Worm (Caenorhabditis elegans): ENCODE measurements around the gene eak-7.

Gene eak-7

DNA sequence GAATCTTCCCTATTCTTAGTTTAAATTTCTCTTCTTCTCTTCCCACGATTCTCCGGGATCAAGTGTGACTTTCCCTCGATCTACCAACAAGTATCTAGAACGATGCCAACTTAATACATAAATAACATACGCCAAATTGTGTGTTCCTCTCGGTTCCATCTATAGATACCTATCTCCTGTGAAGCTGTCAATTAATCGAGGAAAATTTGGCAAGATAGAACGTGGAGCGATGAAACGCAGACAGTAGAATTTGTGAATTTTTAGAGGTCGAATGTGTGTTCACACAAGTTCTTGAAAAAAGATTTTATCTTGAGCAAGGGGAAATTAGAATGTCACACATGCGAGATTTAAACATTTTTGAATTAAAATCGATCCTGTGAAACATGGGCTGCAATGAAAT is 34.3 kb downstream of the eak-7 start:
- TF ChIP-seq med-1 (GFP tag; optimal IDR thresholded peaks at IDR 0.05; ENCODE audit: insufficient read depth) = no peak
- no peak for TF ChIP-seq klf-2 (GFP tag; conservative IDR thresholded peaks at IDR 0.05)
- TF ChIP-seq cog-1 (tag; optimal IDR thresholded peaks at IDR 0.05) = no peak
- TF ChIP-seq ztf-23 (GFP tag; IDR thresholded peaks at IDR 0.05) = no peak
- TF ChIP-seq ztf-29 (GFP tag; IDR thresholded peaks at IDR 0.05) = no peak
- TF ChIP-seq T22C8.4 (GFP tag; IDR thresholded peaks at IDR 0.05) = no peak
- TF ChIP-seq tab-1 (GFP tag; IDR thresholded peaks at IDR 0.05) = no peak
- TF ChIP-seq ref-1 (GFP tag; conservative IDR thresholded peaks at IDR 0.05) = no peak
- no peak for TF ChIP-seq flt-1 (GFP tag; IDR thresholded peaks at IDR 0.05)

DNA sequence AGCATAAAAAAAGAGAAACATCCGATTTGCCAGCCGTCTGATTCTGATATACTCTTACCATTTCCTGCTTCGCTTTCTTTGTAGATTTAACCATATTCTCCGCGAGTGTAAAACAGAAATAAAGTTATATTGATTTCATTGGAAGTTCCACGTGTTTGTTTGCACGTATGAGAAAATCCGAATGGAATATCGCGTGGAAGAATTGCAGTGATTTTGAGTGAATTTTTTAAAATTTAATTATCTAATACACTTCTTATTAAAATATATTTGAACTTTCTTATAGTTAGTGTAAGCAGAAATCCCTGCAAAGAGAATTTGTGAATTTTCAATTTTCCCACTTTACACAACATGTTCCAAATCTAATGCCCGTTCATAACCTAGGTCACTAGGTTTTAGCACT is 34.7 kb downstream of the eak-7 start, which contains the start of gene F53B2.5:
F53B2.5 (minus strand) TSS at position 101 of the 400 bp plus-strand sequence.
- TF ChIP-seq tab-1 (GFP tag; IDR thresholded peaks at IDR 0.05) (no peak), ztf-29 (GFP tag; IDR thresholded peaks at IDR 0.05) (no peak), T22C8.4 (GFP tag; IDR thresholded peaks at IDR 0.05) (no peak), flt-1 (GFP tag; IDR thresholded peaks at IDR 0.05) (no peak), med-1 (GFP tag; optimal IDR thresholded peaks at IDR 0.05; ENCODE audit: insufficient read depth) (no peak), cog-1 (tag; optimal IDR thresholded peaks at IDR 0.05) (no peak), ztf-23 (GFP tag; IDR thresholded peaks at IDR 0.05) (no peak), klf-2 (GFP tag; conservative IDR thresholded peaks at IDR 0.05) (no peak), ref-1 (GFP tag; conservative IDR thresholded peaks at IDR 0.05) (no peak)

DNA sequence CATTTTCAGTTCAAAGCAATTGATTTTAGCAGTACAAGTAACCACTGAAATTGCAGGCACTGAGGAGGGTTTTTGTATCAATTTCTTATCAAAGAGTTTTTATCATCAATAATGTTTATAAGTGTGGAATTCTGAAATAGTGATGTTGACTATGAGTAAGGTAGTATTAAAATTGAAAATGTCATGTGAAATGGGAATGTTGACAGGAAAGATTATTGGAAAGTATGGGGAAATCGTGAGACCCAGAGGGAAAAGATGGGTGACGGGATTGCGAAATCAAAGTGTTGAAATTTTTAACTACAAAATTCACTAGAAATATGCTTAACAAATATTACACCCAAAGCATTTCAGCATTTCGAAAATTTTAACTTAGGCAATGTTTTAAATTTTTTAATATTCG is 38.6 kb downstream of the eak-7 start, which contains the start of gene F53B2.8:
F53B2.8 (minus strand) TSS at position 180 of the 400 bp plus-strand sequence.
- TF ChIP-seq ztf-29 (GFP tag; IDR thresholded peaks at IDR 0.05) (no peak), ref-1 (GFP tag; conservative IDR thresholded peaks at IDR 0.05) (no peak), T22C8.4 (GFP tag; IDR thresholded peaks at IDR 0.05) (no peak), tab-1 (GFP tag; IDR thresholded peaks at IDR 0.05) (no peak), med-1 (GFP tag; optimal IDR thresholded peaks at IDR 0.05; ENCODE audit: insufficient read depth) (no peak), ztf-23 (GFP tag; IDR thresholded peaks at IDR 0.05) (no peak), klf-2 (GFP tag; conservative IDR thresholded peaks at IDR 0.05) (no peak), flt-1 (GFP tag; IDR thresholded peaks at IDR 0.05) (no peak), cog-1 (tag; optimal IDR thresholded peaks at IDR 0.05) (no peak)

DNA sequence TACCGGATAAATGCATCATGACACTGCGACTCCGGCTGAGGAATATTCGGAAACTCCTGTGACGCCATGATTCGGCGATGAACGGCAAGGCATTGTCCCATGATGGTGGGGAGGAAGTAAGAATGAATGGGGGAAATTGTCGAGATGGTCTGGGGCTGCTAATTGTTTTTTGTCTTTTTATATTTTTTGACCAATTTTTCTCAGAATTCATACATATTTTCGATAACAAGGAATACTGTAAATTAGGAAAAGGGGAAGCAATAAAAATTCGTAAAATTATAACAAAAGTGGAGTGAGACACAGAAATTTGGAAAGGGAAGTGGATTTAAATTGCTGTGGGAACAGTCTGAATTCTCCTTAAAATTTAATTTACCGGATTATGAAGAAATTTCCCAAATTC is 40.4 kb downstream of the eak-7 start, which contains the start of gene eak-4:
eak-4 (minus strand) TSS at position 101 of the 400 bp plus-strand sequence.
- TF ChIP-seq klf-2 (GFP tag; conservative IDR thresholded peaks at IDR 0.05) = no peak

DNA sequence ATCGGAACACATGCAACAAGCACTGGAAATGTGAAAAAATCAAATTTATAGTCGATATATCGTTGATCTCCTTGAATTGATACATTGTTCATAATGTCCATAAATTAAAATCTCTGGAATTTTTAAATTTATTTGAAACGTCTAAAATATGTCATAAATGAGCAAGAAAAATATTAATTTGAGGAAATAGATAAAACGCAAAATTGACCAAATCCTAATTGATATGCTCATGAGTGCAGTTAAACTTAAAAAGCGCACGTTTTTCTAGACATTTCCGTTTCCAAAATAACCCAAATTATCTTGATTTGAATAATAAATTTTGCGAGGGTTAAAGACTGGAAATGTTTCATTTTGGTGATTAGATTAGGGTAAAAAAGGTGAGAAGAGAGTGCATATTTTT is 43.3 kb downstream of the eak-7 start, which contains the start of gene sru-13:
sru-13 (minus strand) TSS at position 101 of the 400 bp plus-strand sequence.
- TF ChIP-seq tab-1 (GFP tag; IDR thresholded peaks at IDR 0.05) = no peak
- no peak for TF ChIP-seq T22C8.4 (GFP tag; IDR thresholded peaks at IDR 0.05)
- TF ChIP-seq med-1 (GFP tag; optimal IDR thresholded peaks at IDR 0.05; ENCODE audit: insufficient read depth) = no peak
- TF ChIP-seq ref-1 (GFP tag; conservative IDR thresholded peaks at IDR 0.05) = no peak
- TF ChIP-seq cog-1 (tag; optimal IDR thresholded peaks at IDR 0.05) = no peak
- no peak for TF ChIP-seq klf-2 (GFP tag; conservative IDR thresholded peaks at IDR 0.05)
- TF ChIP-seq ztf-29 (GFP tag; IDR thresholded peaks at IDR 0.05) = no peak
- TF ChIP-seq ztf-23 (GFP tag; IDR thresholded peaks at IDR 0.05) = no peak
- no peak for TF ChIP-seq flt-1 (GFP tag; IDR thresholded peaks at IDR 0.05)

DNA sequence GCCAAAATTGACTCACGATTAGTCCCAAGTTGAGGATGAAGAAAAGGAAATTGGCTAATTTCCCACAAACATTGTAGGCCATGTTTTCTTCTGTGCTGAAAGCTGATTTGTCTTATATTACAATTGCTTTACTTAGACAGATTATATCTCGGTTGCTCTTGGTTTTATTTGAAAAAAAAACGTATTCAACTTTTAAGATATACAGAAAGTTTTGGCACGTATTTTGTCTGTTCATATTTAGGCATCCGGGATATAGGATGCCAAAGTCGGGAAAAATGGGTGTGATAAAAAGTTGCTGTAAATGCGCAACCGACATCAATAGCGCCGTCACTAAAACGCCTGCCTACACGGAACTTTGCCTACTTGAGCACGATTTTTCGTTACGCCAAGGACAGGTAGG is 45.6 kb downstream of the eak-7 start, which contains the start of gene tsp-4:
tsp-4 (minus strand) TSS at position 101 of the 400 bp plus-strand sequence.
- TF ChIP-seq flt-1 (GFP tag; IDR thresholded peaks at IDR 0.05) = no peak

All from whole organism, midembryonic.